Fruit fly (Drosophila melanogaster): ENCODE data around the gene Srp68.
A peak's percentile ranks its signal among the peaks of the same experiment; 100 is the strongest.

Gene Srp68

dm6 chr3L:9004788-9005246 is 30.0 kb downstream of the Srp68 start, which contains the start of gene Doc3 (continued):
- no peak for TF ChIP-seq Tbp (GFP tag; optimal IDR thresholded peaks at IDR 0.05)
- no peak for TF ChIP-seq CG5953 (GFP tag; IDR thresholded peaks at IDR 0.05)
- 0 out of 4 replicates have a peak, but pooled peaks have one; percentile 44 for TF ChIP-seq Dll (GFP tag; IDR thresholded peaks at IDR 0.05; ENCODE audit: partially characterized antibody)
- TF ChIP-seq mld (GFP tag; IDR thresholded peaks at IDR 0.05; ENCODE audit: partially characterized antibody), result no peak
- TF ChIP-seq fd64A (GFP tag; optimal IDR thresholded peaks at IDR 0.05), result no peak
- TF ChIP-seq CG3838 (GFP tag; optimal IDR thresholded peaks at IDR 0.05), result no peak
- no peak for TF ChIP-seq Fer3 (tag; optimal IDR thresholded peaks at IDR 0.05)
- no peak for TF ChIP-seq dpn (GFP tag; optimal IDR thresholded peaks at IDR 0.05)
- TF ChIP-seq pb (GFP tag; optimal IDR thresholded peaks at IDR 0.05), result no peak
- TF ChIP-seq bab2 (GFP tag; optimal IDR thresholded peaks at IDR 0.05), result no peak
- no peak for TF ChIP-seq CG6813 (GFP tag; optimal IDR thresholded peaks at IDR 0.05)
- TF ChIP-seq crc (GFP tag; optimal IDR thresholded peaks at IDR 0.05), result no peak
- TF ChIP-seq hb (GFP tag; IDR thresholded peaks at IDR 0.05; ENCODE audit: partially characterized antibody), result no peak
- no peak for TF ChIP-seq bowl (GFP tag; IDR thresholded peaks at IDR 0.05)
- TF ChIP-seq H2.0 (GFP tag; IDR thresholded peaks at IDR 0.05), result no peak
- TF ChIP-seq ATbp (GFP tag; optimal IDR thresholded peaks at IDR 0.05), result no peak
- no peak for TF ChIP-seq gsb (GFP tag; IDR thresholded peaks at IDR 0.05)
- TF ChIP-seq grau (tag; optimal IDR thresholded peaks at IDR 0.05), result no peak
- TF ChIP-seq B-H1 (GFP tag; IDR thresholded peaks at IDR 0.05), result no peak
- TF ChIP-seq shn (GFP tag; optimal IDR thresholded peaks at IDR 0.05), result no peak
- TF ChIP-seq ro (GFP tag; IDR thresholded peaks at IDR 0.05), result no peak
- no peak for TF ChIP-seq Hr3 (GFP tag; optimal IDR thresholded peaks at IDR 0.05)
- TF ChIP-seq CG14710 (tag; optimal IDR thresholded peaks at IDR 0.05), result no peak
- TF ChIP-seq Eip74EF (GFP tag; optimal IDR thresholded peaks at IDR 0.05), result no peak
- no peak for TF ChIP-seq Ets97D (GFP tag; optimal IDR thresholded peaks at IDR 0.05)
- TF ChIP-seq CG12659 (GFP tag; optimal IDR thresholded peaks at IDR 0.05), result no peak
- TF ChIP-seq croc (GFP tag; conservative IDR thresholded peaks at IDR 0.05), result no peak
- no peak for TF ChIP-seq prd (optimal IDR thresholded peaks at IDR 0.05)
- TF ChIP-seq prd (GFP tag; IDR thresholded peaks at IDR 0.05), result no peak
- no peak for TF ChIP-seq CG10431 (GFP tag; optimal IDR thresholded peaks at IDR 0.05)
- no peak for TF ChIP-seq CG34376 (GFP tag; optimal IDR thresholded peaks at IDR 0.05)
- TF ChIP-seq Fer2 (tag; optimal IDR thresholded peaks at IDR 0.05), result no peak
- TF ChIP-seq HLH3B (GFP tag; IDR thresholded peaks at IDR 0.05), result no peak
- no peak for TF ChIP-seq Gug (GFP tag; IDR thresholded peaks at IDR 0.05)
- TF ChIP-seq gro (GFP tag; optimal IDR thresholded peaks at IDR 0.05), result no peak
- TF ChIP-seq abd-A (tag; optimal IDR thresholded peaks at IDR 0.05), result peak; percentile 28
- no peak for TF ChIP-seq Awh (GFP tag; IDR thresholded peaks at IDR 0.05)
- TF ChIP-seq zfh1 (GFP tag; IDR thresholded peaks at IDR 0.05), result no peak
- peak; percentile 90 for TF ChIP-seq crol (GFP tag; IDR thresholded peaks at IDR 0.05)
- TF ChIP-seq CG3995 (GFP tag; optimal IDR thresholded peaks at IDR 0.05), result no peak
- no peak for TF ChIP-seq sob (GFP tag; IDR thresholded peaks at IDR 0.05)
- TF ChIP-seq CG11398 (GFP tag; optimal IDR thresholded peaks at IDR 0.05), result no peak
- TF ChIP-seq Fer1 (GFP tag; optimal IDR thresholded peaks at IDR 0.05), result no peak
- no peak for TF ChIP-seq fu2 (GFP tag; optimal IDR thresholded peaks at IDR 0.05)
- no peak for TF ChIP-seq gt (GFP tag; IDR thresholded peaks at IDR 0.05)
- TF ChIP-seq Doc3 (GFP tag; IDR thresholded peaks at IDR 0.05; ENCODE audit: partially characterized antibody), result no peak
- no peak for TF ChIP-seq Hr39 (optimal IDR thresholded peaks at IDR 0.05)
- TF ChIP-seq CG12391 (tag; optimal IDR thresholded peaks at IDR 0.05), result no peak
- no peak for TF ChIP-seq unc-4 (GFP tag; IDR thresholded peaks at IDR 0.05; ENCODE audit: partially characterized antibody)
- no peak for TF ChIP-seq CG10565 (GFP tag; optimal IDR thresholded peaks at IDR 0.05)
- no peak for TF ChIP-seq Hand (GFP tag; optimal IDR thresholded peaks at IDR 0.05)
- TF ChIP-seq tio (GFP tag; optimal IDR thresholded peaks at IDR 0.05), result no peak
